Fruit fly (Drosophila melanogaster) whole organism, adult: ENCODE measurements around the gene CG11134.

Source experiments
- CG11617 ChIP-seq: fragments of 200-800 bp; sonication (Bioruptor generic); optimal IDR thresholded peaks from 2 replicates; lab custom pipeline; 2017; ENCODE audit warnings: mild to moderate bottlenecking, missing biosample characterization, missing genetic modification reagents, missing genetic modification characterization
- CG12768 ChIP-seq: fragments of 200-800 bp; sonication (Bioruptor generic); optimal IDR thresholded peaks from 2 replicates; lab custom pipeline; 2017; ENCODE audit warnings: missing biosample characterization, missing genetic modification characterization, mild to moderate bottlenecking, moderate library complexity, missing genetic modification reagents
- CG14711 ChIP-seq: fragments of 200-800 bp; sonication (Bioruptor generic); optimal IDR thresholded peaks from 2 replicates; lab custom pipeline; 2018; ENCODE audit warnings: missing biosample characterization, mild to moderate bottlenecking, missing genetic modification characterization, moderate library complexity
- CG1620 ChIP-seq: fragments of 200-800 bp; sonication (Bioruptor generic); optimal IDR thresholded peaks from 2 replicates; lab custom pipeline; 2016; ENCODE audit warnings: missing biosample characterization, missing genetic modification characterization
- CG33017 ChIP-seq: fragments of 200-800 bp; sonication (Bioruptor generic); optimal IDR thresholded peaks from 2 replicates; lab custom pipeline; 2018; ENCODE audit warnings: missing biosample characterization, mild to moderate bottlenecking, missing genetic modification characterization, moderate library complexity
- CG5204 ChIP-seq: fragments of 200-800 bp; sonication (Bioruptor generic); optimal IDR thresholded peaks from 2 replicates; lab custom pipeline; 2016; ENCODE audit warnings: missing biosample characterization, missing genetic modification characterization
- CG7045 ChIP-seq: fragments of 200-800 bp; sonication (Bioruptor generic); optimal IDR thresholded peaks from 2 replicates; lab custom pipeline; 2017; ENCODE audit warnings: missing biosample characterization, mild to moderate bottlenecking, missing genetic modification characterization
- CG7101 ChIP-seq: fragments of 200-800 bp; sonication (Bioruptor generic); optimal IDR thresholded peaks from 2 replicates; lab custom pipeline; 2018; ENCODE audit warnings: missing biosample characterization, mild to moderate bottlenecking, missing genetic modification characterization, moderate library complexity
- Clk ChIP-seq: fragments of 200-800 bp; sonication (Bioruptor generic); optimal IDR thresholded peaks from 2 replicates; lab custom pipeline; 2017; ENCODE audit warnings: missing biosample characterization, missing genetic modification characterization
- Crg-1 ChIP-seq: fragments of 200-800 bp; sonication (Bioruptor generic); optimal IDR thresholded peaks from 2 replicates; lab custom pipeline; 2016; ENCODE audit warnings: missing biosample characterization, missing genetic modification characterization
- Hr96 ChIP-seq: fragments of 200-800 bp; sonication (Bioruptor generic); optimal IDR thresholded peaks from 2 replicates; lab custom pipeline; 2016; ENCODE audit warnings: missing biosample characterization, missing genetic modification characterization
- Mnt ChIP-seq: fragments of 200-800 bp; sonication (Bioruptor generic); optimal IDR thresholded peaks from 2 replicates; lab custom pipeline; 2016; ENCODE audit warnings: missing biosample characterization, mild to moderate bottlenecking, missing genetic modification characterization
- bab1 ChIP-seq: fragments of 200-800 bp; sonication (Bioruptor generic); optimal IDR thresholded peaks from 3 replicates; lab custom pipeline; 2019; ENCODE audit warnings: missing biosample characterization, mild to moderate bottlenecking, missing genetic modification characterization, moderate library complexity
- cic ChIP-seq: fragments of 200-800 bp; sonication (Bioruptor generic); optimal IDR thresholded peaks from 2 replicates; lab custom pipeline; 2017; ENCODE audit warnings: missing biosample characterization, mild to moderate bottlenecking, missing genetic modification characterization, moderate library complexity
- cnc ChIP-seq, 2 experiments: fragments of >200 bp; optimal IDR thresholded peaks; 2 replicates each; lab custom pipeline; 2017
- kay ChIP-seq: fragments of 200-800 bp; sonication (Bioruptor generic); peaks from one replicate; lab custom pipeline; 2016; ENCODE audit warnings: missing biosample characterization, missing genetic modification characterization, borderline replicate concordance
- ovo ChIP-seq: fragments of 200-800 bp; sonication (Bioruptor generic); optimal IDR thresholded peaks from 2 replicates; lab custom pipeline; 2016; ENCODE audit warnings: missing biosample characterization, missing genetic modification characterization
- pad ChIP-seq: fragments of 200-800 bp; sonication (Bioruptor generic); optimal IDR thresholded peaks from 3 replicates; lab custom pipeline; 2017; ENCODE audit warnings: missing biosample characterization, missing genetic modification characterization, mild to moderate bottlenecking, moderate library complexity, missing genetic modification reagents
- tj ChIP-seq: fragments of 200-800 bp; sonication (Bioruptor generic); optimal IDR thresholded peaks from 3 replicates; lab custom pipeline; 2017; ENCODE audit warnings: missing biosample characterization, mild to moderate bottlenecking, missing genetic modification characterization, moderate library complexity
- toe ChIP-seq: fragments of 200-800 bp; sonication (Bioruptor generic); optimal IDR thresholded peaks from 2 replicates; lab custom pipeline; 2016; ENCODE audit warnings: missing biosample characterization, missing genetic modification characterization

Gene CG11134

DNA sequence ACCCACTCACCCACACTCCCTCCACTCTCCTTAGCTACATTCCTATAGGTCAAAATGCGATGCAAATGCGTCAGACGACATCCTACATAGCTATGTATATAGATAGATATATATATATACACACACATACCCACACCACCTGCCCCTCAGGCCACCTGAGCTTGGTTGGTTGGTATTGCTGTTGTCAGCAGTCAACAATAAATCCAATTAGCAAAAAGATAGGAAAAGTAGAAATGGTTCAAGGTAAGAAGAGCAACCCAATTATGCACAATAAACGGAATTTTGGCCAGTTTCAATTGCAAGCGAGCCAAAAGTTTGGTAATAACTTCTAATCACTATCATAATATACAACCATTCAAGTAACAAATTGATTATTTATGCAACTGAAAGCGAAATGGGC lies 28.8 kb downstream of the CG11134 start:
- TF ChIP-seq tj (GFP tag; lab: Kevin White, UChicago) (peak; percentile 92), Crg-1 (GFP tag; lab: Kevin White, UChicago) (no peak), toe (no peak), CG11617 (GFP tag; lab: Kevin White, UChicago) (no peak)

DNA sequence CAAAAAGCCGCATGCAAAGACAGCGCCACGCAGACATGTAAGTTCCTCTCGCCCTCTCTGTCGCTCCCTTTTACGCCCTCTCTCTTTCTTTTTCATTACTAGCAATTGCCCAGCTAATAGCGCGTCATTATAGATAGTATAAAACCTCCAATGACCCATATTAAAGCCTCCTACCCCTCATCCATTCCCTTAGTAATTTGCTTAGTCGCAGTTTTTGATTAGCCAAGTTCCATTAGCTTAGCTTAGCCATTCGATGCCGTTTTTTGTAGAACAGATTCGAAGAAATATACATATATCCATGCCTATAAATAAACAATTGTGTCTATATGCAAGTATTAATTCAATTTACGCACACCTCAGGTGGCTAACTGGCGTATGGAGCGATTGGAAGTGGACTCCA lies 33.0 kb downstream of the CG11134 start:
- TF ChIP-seq CG1620 (GFP tag; lab: Kevin White, UChicago): no peak
- TF ChIP-seq CG11617 (GFP tag; lab: Kevin White, UChicago): no peak
- peak; percentile 91 for TF ChIP-seq tj (GFP tag; lab: Kevin White, UChicago)
- no peak for TF ChIP-seq toe
- TF ChIP-seq CG33017 (tag; lab: Kevin White, UChicago): no peak

DNA sequence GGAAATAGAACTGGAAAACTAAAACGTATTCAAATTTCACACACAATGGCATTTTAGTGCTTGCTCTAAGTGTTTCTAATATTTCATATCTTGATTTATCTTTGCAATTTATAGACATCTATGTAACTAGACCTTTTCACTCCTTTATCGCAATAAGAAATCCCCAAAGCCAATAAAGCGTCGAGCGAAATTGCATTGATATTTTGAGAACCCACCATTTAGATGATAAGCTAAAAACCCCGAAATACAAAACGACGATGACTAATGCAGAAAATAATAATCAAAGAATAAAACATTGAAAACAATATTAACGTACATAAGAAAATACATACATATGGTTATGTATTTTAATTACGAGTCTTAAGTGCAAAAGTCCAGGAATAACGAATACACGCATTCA lies 40.8 kb downstream of the CG11134 start:
- TF ChIP-seq kay: peak; percentile 39
- no peak for TF ChIP-seq ovo (GFP tag; lab: Kevin White, UChicago)

- TF ChIP-seq CG33017 (tag; lab: Kevin White, UChicago): peak; percentile 71
- TF ChIP-seq CG11617 (GFP tag; lab: Kevin White, UChicago): peak; percentile 69
- no peak for TF ChIP-seq Hr96 (GFP tag; lab: Kevin White, UChicago)
- TF ChIP-seq kay: peak; percentile 92
- TF ChIP-seq bab1 (GFP tag; lab: Kevin White, UChicago): peak; percentile 40
- TF ChIP-seq Crg-1 (GFP tag; lab: Kevin White, UChicago): no peak
- peak; percentile 72 for TF ChIP-seq CG12768
- no peak for TF ChIP-seq cnc (optimal IDR thresholded peaks at IDR 0.05; lab: Kevin White, UChicago)
- TF ChIP-seq CG5204 (GFP tag; lab: Kevin White, UChicago): no peak
- TF ChIP-seq Mnt (GFP tag; lab: Kevin White, UChicago): peak; percentile 32
- peak; percentile 75 for TF ChIP-seq CG14711 (tag; lab: Kevin White, UChicago)
- no peak for TF ChIP-seq Clk (GFP tag; lab: Kevin White, UChicago)
- TF ChIP-seq ovo (GFP tag; lab: Kevin White, UChicago): no peak
- peak; percentile 33 for TF ChIP-seq CG7045 (GFP tag; lab: Kevin White, UChicago)
- no peak for TF ChIP-seq toe
- TF ChIP-seq CG7101 (tag; lab: Kevin White, UChicago): peak; percentile 85
- TF ChIP-seq cic (GFP tag; lab: Kevin White, UChicago): peak; percentile 77
- TF ChIP-seq pad: peak; percentile 26
- peak; percentile 56 for TF ChIP-seq tj (GFP tag; lab: Kevin White, UChicago)
- TF ChIP-seq CG1620 (GFP tag; lab: Kevin White, UChicago): peak; percentile 25
Measured at dm6 chrX:13779696-13780095, 42.0 kb downstream of the CG11134 start.

DNA sequence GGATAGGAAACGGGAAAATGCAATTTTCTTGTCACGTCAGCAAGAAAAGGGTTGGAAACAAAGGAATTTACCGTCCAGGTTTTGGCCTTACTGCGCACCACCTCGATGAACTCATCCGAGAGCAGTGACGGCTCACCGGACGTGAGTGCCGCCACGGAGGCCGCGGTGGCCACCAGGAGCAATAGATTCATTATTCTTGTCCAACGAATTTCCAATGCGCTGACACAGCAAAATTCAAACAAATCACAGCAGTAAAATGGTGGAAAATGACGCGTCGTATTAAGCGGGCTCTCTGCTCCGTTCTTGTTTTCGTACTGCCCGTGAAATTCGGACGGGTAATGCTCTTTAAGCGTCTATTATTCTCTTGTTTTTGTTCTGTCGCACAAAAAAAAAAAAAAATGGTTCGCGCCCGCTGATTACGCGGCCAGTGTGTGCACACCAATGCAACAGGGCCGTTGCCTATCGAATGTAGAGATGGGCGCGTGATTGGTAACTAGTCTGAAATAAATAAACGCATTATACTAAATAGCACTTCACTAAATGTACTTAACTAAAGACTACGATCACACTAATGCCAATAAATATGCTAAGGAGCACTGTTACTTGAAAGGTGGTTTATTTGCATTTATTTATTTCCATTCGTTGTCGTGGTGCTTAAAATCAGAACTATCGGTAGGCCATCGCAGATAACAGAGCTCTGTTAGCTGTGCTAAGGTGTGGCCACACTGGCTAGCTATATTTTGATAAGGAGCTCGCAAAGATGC lies 44.2 kb downstream of the CG11134 start, which contains the start of the genes CtsB and amrt:
TSS of gene CtsB (minus strand) at position 432 of the 764 bp plus-strand sequence.
TSS of gene amrt (plus strand) at position 721 of the 764 bp plus-strand sequence.
- TF ChIP-seq kay: no peak
- TF ChIP-seq tj (GFP tag; lab: Kevin White, UChicago): peak; percentile 99
- TF ChIP-seq CG14711 (tag; lab: Kevin White, UChicago): peak; percentile 44
- peak; percentile 76 for TF ChIP-seq toe
- TF ChIP-seq cnc (optimal IDR thresholded peaks at IDR 0.05; lab: Kevin White, UChicago): peak; percentile 58 to 74
- peak; percentile 60 for TF ChIP-seq CG7045 (GFP tag; lab: Kevin White, UChicago)
- TF ChIP-seq Crg-1 (GFP tag; lab: Kevin White, UChicago): peak; percentile 19
- peak; percentile 49 for TF ChIP-seq CG12768
- peak; percentile 94 for TF ChIP-seq CG11617 (GFP tag; lab: Kevin White, UChicago)
- TF ChIP-seq bab1 (GFP tag; lab: Kevin White, UChicago): peak; percentile 89
- peak; percentile 78 for TF ChIP-seq CG1620 (GFP tag; lab: Kevin White, UChicago)
- TF ChIP-seq ovo (GFP tag; lab: Kevin White, UChicago): peak; percentile 75
- TF ChIP-seq cic (GFP tag; lab: Kevin White, UChicago): peak; percentile 75
- peak; percentile 90 for TF ChIP-seq Hr96 (GFP tag; lab: Kevin White, UChicago)
- peak; percentile 2 for TF ChIP-seq Clk (GFP tag; lab: Kevin White, UChicago)
- TF ChIP-seq CG7101 (tag; lab: Kevin White, UChicago): peak; percentile 75
- peak; percentile 57 for TF ChIP-seq CG5204 (GFP tag; lab: Kevin White, UChicago)
- peak; percentile 58 for TF ChIP-seq pad
- TF ChIP-seq Mnt (GFP tag; lab: Kevin White, UChicago): peak; percentile 70
- TF ChIP-seq CG33017 (tag; lab: Kevin White, UChicago): peak; percentile 32

- TF ChIP-seq CG14711 (tag; lab: Kevin White, UChicago) (peak; percentile 27), CG12768 (no peak), CG11617 (GFP tag; lab: Kevin White, UChicago) (no peak), kay (no peak), Hr96 (GFP tag; lab: Kevin White, UChicago) (no peak), CG1620 (GFP tag; lab: Kevin White, UChicago) (peak; percentile 25), ovo (GFP tag; lab: Kevin White, UChicago) (no peak), Mnt (GFP tag; lab: Kevin White, UChicago) (peak; percentile 50), CG5204 (GFP tag; lab: Kevin White, UChicago) (no peak), toe (no peak), pad (peak; percentile 25), bab1 (GFP tag; lab: Kevin White, UChicago) (peak; percentile 23), CG33017 (tag; lab: Kevin White, UChicago) (no peak), CG7101 (tag; lab: Kevin White, UChicago) (peak; percentile 28), cic (GFP tag; lab: Kevin White, UChicago) (peak; percentile 34), Crg-1 (GFP tag; lab: Kevin White, UChicago) (no peak), tj (GFP tag; lab: Kevin White, UChicago) (peak; percentile 89), cnc (optimal IDR thresholded peaks at IDR 0.05; lab: Kevin White, UChicago) (no peak)
Measured at dm6 chrX:13783534-13783949, 45.8 kb downstream of the CG11134 start, which contains the start of gene inaE. Gene inaE, plus strand, starts transcription at chrX:13783714.
